Fruit fly (Drosophila melanogaster): ENCODE measurements around the gene CG33689.

CG33689 gene

dm6 chr3L:16178433-16178832 lies 21.6 kb upstream of the CG33689 start (continued):
- no peak for TF ChIP-seq zfh1 (GFP tag; IDR thresholded peaks at IDR 0.05)
- TF ChIP-seq twi (tag; optimal IDR thresholded peaks at IDR 0.05), result no peak
- TF ChIP-seq corto (GFP tag; optimal IDR thresholded peaks at IDR 0.05), result peak; percentile 15
- TF ChIP-seq sim (GFP tag; IDR thresholded peaks at IDR 0.05), result no peak
- TF ChIP-seq kah (GFP tag; optimal IDR thresholded peaks at IDR 0.05), result peak; percentile 85
- peak; percentile 41 for TF ChIP-seq nerfin-1 (tag; optimal IDR thresholded peaks at IDR 0.05)
- no peak for TF ChIP-seq D19A (tag; optimal IDR thresholded peaks at IDR 0.05)
- 0 out of 3 replicates have a peak, but pooled peaks have one; percentile 34 for TF ChIP-seq H15 (GFP tag; IDR thresholded peaks at IDR 0.05)
- TF ChIP-seq ci (GFP tag; IDR thresholded peaks at IDR 0.05), result peak; percentile 23; the same call in 1 of the 3 replicates
- no peak for TF ChIP-seq CG4404 (GFP tag; IDR thresholded peaks at IDR 0.05)
- TF ChIP-seq jumu (GFP tag; optimal IDR thresholded peaks at IDR 0.05), result no peak
- TF ChIP-seq Med (GFP tag), result peak; percentile 67
- TF ChIP-seq CG5953 (GFP tag; IDR thresholded peaks at IDR 0.05), result no peak
- 0 out of 2 replicates have a peak, but pooled peaks have one; percentile 23 for TF ChIP-seq vvl (GFP tag; IDR thresholded peaks at IDR 0.05)
- TF ChIP-seq CG10431 (GFP tag; optimal IDR thresholded peaks at IDR 0.05), result no peak
- no peak for TF ChIP-seq CG1792 (GFP tag; optimal IDR thresholded peaks at IDR 0.05)
- no peak for TF ChIP-seq dm (GFP tag; optimal IDR thresholded peaks at IDR 0.05)
- TF ChIP-seq croc (GFP tag; conservative IDR thresholded peaks at IDR 0.05), result no peak
- no peak for TF ChIP-seq CG32532 (GFP tag; IDR thresholded peaks at IDR 0.05)
- peak; percentile 29 for TF ChIP-seq Deaf1 (tag; optimal IDR thresholded peaks at IDR 0.05)
- TF ChIP-seq ATbp (GFP tag; optimal IDR thresholded peaks at IDR 0.05), result peak; percentile 15

- TF ChIP-seq pan (optimal IDR thresholded peaks at IDR 0.05) (no peak), pan (GFP tag; optimal IDR thresholded peaks at IDR 0.05 in 1 of 2, IDR thresholded peaks at IDR 0.05 in 1 of 2) (no peak), tin (GFP tag; optimal IDR thresholded peaks at IDR 0.05) (no peak), CG4617 (GFP tag; optimal IDR thresholded peaks at IDR 0.05; ENCODE audit: borderline replicate concordance) (no peak), jumu (GFP tag; optimal IDR thresholded peaks at IDR 0.05) (no peak), CG5953 (GFP tag; IDR thresholded peaks at IDR 0.05) (no peak), sens-2 (GFP tag; IDR thresholded peaks at IDR 0.05) (no peak), CG7786 (GFP tag; optimal IDR thresholded peaks at IDR 0.05) (no peak), Camta (GFP tag; optimal IDR thresholded peaks at IDR 0.05) (no peak), CG14710 (tag; optimal IDR thresholded peaks at IDR 0.05) (peak; percentile 30), CG42726 (GFP tag; IDR thresholded peaks at IDR 0.05; ENCODE audit: partially characterized antibody) (no peak), sens (GFP tag) (peak; percentile 80), lbe (GFP tag; optimal IDR thresholded peaks at IDR 0.05) (peak; percentile 0), jing (GFP tag; optimal IDR thresholded peaks at IDR 0.05) (no peak), luna (GFP tag; optimal IDR thresholded peaks at IDR 0.05) (no peak), CG14441 (GFP tag; IDR thresholded peaks at IDR 0.05) (no peak), Blimp-1 (GFP tag; optimal IDR thresholded peaks at IDR 0.05) (peak; percentile 36), phol (tag; optimal IDR thresholded peaks at IDR 0.05) (peak; percentile 74), chif (GFP tag; optimal IDR thresholded peaks at IDR 0.05) (no peak), Kr (GFP tag; optimal IDR thresholded peaks at IDR 0.05) (no peak), Usf (GFP tag; optimal IDR thresholded peaks at IDR 0.05) (no peak), CG8290 (GFP tag; optimal IDR thresholded peaks at IDR 0.05) (peak; percentile 5), CG8290 (tag; optimal IDR thresholded peaks at IDR 0.05) (no peak), CG1602 (GFP tag; optimal IDR thresholded peaks at IDR 0.05) (no peak), CG17328 (GFP tag; IDR thresholded peaks at IDR 0.05) (no peak), CG17829 (tag; optimal IDR thresholded peaks at IDR 0.05) (no peak), CG32772 (GFP tag; IDR thresholded peaks at IDR 0.05) (0 out of 2 replicates have a peak, but pooled peaks have one; percentile 20), twi (tag; optimal IDR thresholded peaks at IDR 0.05) (no peak), Taf1 (GFP tag; IDR thresholded peaks at IDR 0.05) (no peak), HLHmδ (GFP tag; optimal IDR thresholded peaks at IDR 0.05) (no peak), ase (GFP tag; IDR thresholded peaks at IDR 0.05) (no peak), Mad (GFP tag; optimal IDR thresholded peaks at IDR 0.05) (no peak), CG1603 (tag; optimal IDR thresholded peaks at IDR 0.05) (no peak), Nf-YB (GFP tag; optimal IDR thresholded peaks at IDR 0.05) (no peak)
These were observed 18.6 kb upstream of the CG33689 start for dm6 chr3L:16181330-16181830.
